Fruit fly (Drosophila melanogaster): ENCODE measurements around the gene CG10621.

- TF ChIP-seq h (optimal IDR thresholded peaks at IDR 0.05), result no peak
- no peak for TF ChIP-seq Sin3A (optimal IDR thresholded peaks at IDR 0.05)
Measured at dm6 chr2L:18945765-18946552, 8.3 kb downstream of the CG10621 start, which contains the start of gene CG46304.

Data from Kc167 (cell line).